5 worm cellular contexts compared by ENCODE assay signal in the genomic region with DNA sequence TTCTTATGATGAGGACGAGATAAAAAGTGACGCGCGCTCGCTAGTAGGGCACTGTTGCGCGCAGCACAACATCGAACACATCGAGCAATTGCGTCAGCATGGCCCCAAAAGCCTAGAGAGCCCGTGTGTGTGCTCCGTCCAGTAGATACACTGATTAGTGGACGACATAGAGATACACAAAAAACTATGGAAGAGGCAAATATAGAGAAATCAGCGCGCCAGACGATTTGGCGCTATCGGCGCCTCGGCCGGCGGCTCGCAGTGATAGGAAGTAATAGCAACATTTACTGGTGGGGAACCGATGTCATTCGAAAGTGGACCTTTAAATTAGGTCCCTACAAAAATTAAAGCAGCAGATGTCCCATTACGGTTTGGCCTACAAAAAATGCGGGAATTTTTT.
TF ChIP-seq lines count a peak whose summit lies in the region.

No protein-coding gene starts in this region.

TF ChIP-seq in whole organism, L1 larva, 84 proteins besides CTCF, POLR2A, EP300 and RAD21:
- TF ChIP-seq nhr-77 (tag; optimal IDR thresholded peaks at IDR 0.05; lab: Kevin White, UChicago) (peak; percentile 72), fkh-4 (tag; optimal IDR thresholded peaks at IDR 0.05; lab: Kevin White, UChicago; ENCODE audit: borderline replicate concordance) (no peak), nhr-71 (tag; optimal IDR thresholded peaks at IDR 0.05; lab: Kevin White, UChicago) (peak; percentile 10), ces-1 (GFP tag; optimal IDR thresholded peaks at IDR 0.05; lab: Kevin White, UChicago) (no peak), lin-14 (GFP tag; optimal IDR thresholded peaks at IDR 0.05; lab: Kevin White, UChicago) (peak; percentile 17), tbx-2 (tag; optimal IDR thresholded peaks at IDR 0.05; lab: Kevin White, UChicago) (peak; percentile 44)

TF ChIP-seq in whole organism, L2 larva, 48 proteins besides CTCF, POLR2A, EP300 and RAD21:
- no peak for TF ChIP-seq fos-1 (tag; optimal IDR thresholded peaks at IDR 0.05; lab: Kevin White, UChicago)
- TF ChIP-seq sma-3 (GFP tag; optimal IDR thresholded peaks at IDR 0.05; lab: Kevin White, UChicago) = peak; percentile 41
- peak; percentile 16 for TF ChIP-seq F13H6.1 (tag; optimal IDR thresholded peaks at IDR 0.05; lab: Kevin White, UChicago)
- peak; percentile 74 for TF ChIP-seq sma-9 (GFP tag; optimal IDR thresholded peaks at IDR 0.05; lab: Kevin White, UChicago)
- TF ChIP-seq sma-9 (tag; optimal IDR thresholded peaks at IDR 0.05; lab: Kevin White, UChicago) = no peak
- no peak for TF ChIP-seq nhr-11 (tag; optimal IDR thresholded peaks at IDR 0.05; lab: Kevin White, UChicago)
- TF ChIP-seq lsy-2 (tag; optimal IDR thresholded peaks at IDR 0.05; lab: Kevin White, UChicago) = no peak
- peak; percentile 32 for TF ChIP-seq nhr-129 (tag; optimal IDR thresholded peaks at IDR 0.05; lab: Kevin White, UChicago)
- no peak for TF ChIP-seq mdl-1 (tag; optimal IDR thresholded peaks at IDR 0.05; lab: Kevin White, UChicago)
- TF ChIP-seq mbf-1 (tag; optimal IDR thresholded peaks at IDR 0.05; lab: Kevin White, UChicago) = no peak

TF ChIP-seq in whole organism, L3 larva, 47 proteins besides CTCF, POLR2A, EP300 and RAD21:
- peak; percentile 59 for TF ChIP-seq pha-4 (tag; optimal IDR thresholded peaks at IDR 0.05; lab: Kevin White, UChicago)
- no peak for TF ChIP-seq unc-62 (GFP tag; optimal IDR thresholded peaks at IDR 0.05; lab: Kevin White, UChicago)
- no peak for TF ChIP-seq snpc-4 (tag; optimal IDR thresholded peaks at IDR 0.05; lab: Kevin White, UChicago)
- TF ChIP-seq ztf-11 (tag; optimal IDR thresholded peaks at IDR 0.05; lab: Kevin White, UChicago) = no peak

TF ChIP-seq in whole organism, L4 larva, 104 proteins besides CTCF, POLR2A, EP300 and RAD21:
- TF ChIP-seq unc-62 (GFP tag; optimal IDR thresholded peaks at IDR 0.05 in 1 of 2; lab: Kevin White, UChicago) (peak in 1 of 2 experiments; percentile 85), unc-62 (tag; optimal IDR thresholded peaks at IDR 0.05; lab: Kevin White, UChicago) (no peak), nhr-28 (tag; optimal IDR thresholded peaks at IDR 0.05; lab: Kevin White, UChicago) (peak; percentile 21), nhr-6 (tag; optimal IDR thresholded peaks at IDR 0.05; lab: Kevin White, UChicago) (no peak)

TF ChIP-seq in whole organism, young adult, 124 proteins besides CTCF, POLR2A, EP300 and RAD21:
- TF ChIP-seq cebp-2 (GFP tag; IDR thresholded peaks at IDR 0.05; lab: Robert Waterston, UW) (no peak), madf-6 (GFP tag; IDR thresholded peaks at IDR 0.05; lab: Robert Waterston, UW) (0 out of 2 replicates have a peak, but pooled peaks have one; percentile 13), F37B4.10 (GFP tag; IDR thresholded peaks at IDR 0.05; lab: Robert Waterston, UW) (no peak), ceh-79 (tag; optimal IDR thresholded peaks at IDR 0.05; lab: Kevin White, UChicago) (no peak)
